Fruit fly (Drosophila melanogaster) whole organism, embryonic: Measurements from ENCODE around the gene Mdr65.

ENCODE experiments used
- CG10366 ChIP-seq: fragments of 200-800 bp; sonication (Bioruptor generic); IDR thresholded peaks from 2 replicates; pipeline ENCODE4 v1.3.6; 2022; ENCODE audit warnings: missing biosample characterization, missing genetic modification characterization
- CG11504 ChIP-seq: fragments of 200-800 bp; sonication (Bioruptor generic); optimal IDR thresholded peaks from 3 replicates; lab custom pipeline; 2019; ENCODE audit warnings: missing biosample characterization, mild to moderate bottlenecking, missing genetic modification characterization, moderate library complexity
- CG1233 ChIP-seq: fragments of 200-800 bp; sonication (Bioruptor generic); optimal IDR thresholded peaks from 4 replicates; lab custom pipeline; 2018; ENCODE audit warnings: missing biosample characterization, mild to moderate bottlenecking, missing genetic modification characterization
- CG15269 ChIP-seq: fragments of 200-800 bp; sonication (Bioruptor generic); optimal IDR thresholded peaks from 2 replicates; lab custom pipeline; 2018; ENCODE audit warnings: missing biosample characterization, mild to moderate bottlenecking, missing genetic modification characterization, moderate library complexity
- CG17328 ChIP-seq: fragments of 200-800 bp; sonication (Bioruptor generic); IDR thresholded peaks from 2 replicates; pipeline ENCODE4 v1.3.6; 2022; ENCODE audit warnings: missing biosample characterization, missing genetic modification characterization
- CG17359 ChIP-seq: fragments of 200-800 bp; sonication (Bioruptor generic); optimal IDR thresholded peaks from 3 replicates; lab custom pipeline; 2018; ENCODE audit warnings: missing biosample characterization, mild to moderate bottlenecking, missing genetic modification characterization, moderate library complexity
- CG17361 ChIP-seq: fragments of 200-800 bp; sonication (Bioruptor generic); IDR thresholded peaks from 3 replicates; pipeline ENCODE4 v1.3.6; 2022; ENCODE audit warnings: missing biosample characterization, missing genetic modification characterization
- CG17829 ChIP-seq: fragments of 200-800 bp; optimal IDR thresholded peaks from 2 replicates; lab custom pipeline; 2019; ENCODE audit warnings: missing biosample characterization, mild to moderate bottlenecking, missing genetic modification characterization, moderate library complexity
- CG18619 ChIP-seq: fragments of 200-800 bp; sonication (Bioruptor generic); optimal IDR thresholded peaks from 3 replicates; lab custom pipeline; 2017; ENCODE audit warnings: missing biosample characterization, mild to moderate bottlenecking, missing genetic modification characterization
- CG2889 ChIP-seq: fragments of 200-800 bp; sonication (Bioruptor generic); IDR thresholded peaks from 3 replicates; pipeline ENCODE4 v1.3.6; 2022; ENCODE audit warnings: missing biosample characterization, missing genetic modification characterization
- CG31441 ChIP-seq: fragments of 200-800 bp; sonication (Bioruptor generic); IDR thresholded peaks from 2 replicates; pipeline ENCODE4 v1.3.6; 2022; ENCODE audit warnings: missing biosample characterization, missing genetic modification characterization
- CG4424 ChIP-seq: fragments of 200-800 bp; sonication (Bioruptor generic); optimal IDR thresholded peaks from 3 replicates; lab custom pipeline; 2016; ENCODE audit warnings: missing biosample characterization, missing genetic modification characterization
- CG4820 ChIP-seq: fragments of 200-800 bp; sonication (Bioruptor generic); optimal IDR thresholded peaks from 3 replicates; lab custom pipeline; 2016; ENCODE audit warnings: missing biosample characterization, missing genetic modification characterization
- Drgx ChIP-seq: fragments of 200-800 bp; sonication (Bioruptor generic); IDR thresholded peaks from 2 replicates; pipeline ENCODE4 v1.3.6; 2022; ENCODE audit warnings: missing biosample characterization, missing genetic modification characterization
- GATAe ChIP-seq: fragments of 200-800 bp; sonication (Bioruptor generic); conservative IDR thresholded peaks from 2 replicates; pipeline ENCODE4 v1.3.6; 2022; ENCODE audit warnings: missing biosample characterization, missing genetic modification characterization
- HmgZ ChIP-seq: fragments of 200-800 bp; sonication (Bioruptor generic); optimal IDR thresholded peaks from 2 replicates; lab custom pipeline; 2018; ENCODE audit warnings: missing biosample characterization, mild to moderate bottlenecking, missing genetic modification characterization
- Hr51 ChIP-seq, 2 experiments: fragments of 200-800 bp; sonication (Bioruptor generic); optimal IDR thresholded peaks; 2 replicates in 1 of 2; 3 replicates in 1 of 2; lab custom pipeline; 2016 to 2018; ENCODE audit warnings: missing biosample characterization in 2 of 2, missing genetic modification characterization in 2 of 2, mild to moderate bottlenecking in 1 of 2, moderate library complexity in 1 of 2
- Sox102F ChIP-seq: fragments of 200-800 bp; sonication (Bioruptor generic); optimal IDR thresholded peaks from 2 replicates; lab custom pipeline; 2018; ENCODE audit warnings: missing biosample characterization, mild to moderate bottlenecking, missing genetic modification characterization, moderate library complexity
- Taf1 ChIP-seq: fragments of 200-800 bp; sonication (Bioruptor generic); IDR thresholded peaks from 2 replicates; pipeline ENCODE4 v1.3.6; 2022; ENCODE audit warnings: missing biosample characterization, missing genetic modification characterization
- Xbp1 ChIP-seq: fragments of 200-800 bp; sonication (Bioruptor generic); optimal IDR thresholded peaks from 3 replicates; lab custom pipeline; 2016; ENCODE audit warnings: missing biosample characterization, mild to moderate bottlenecking, missing genetic modification characterization
- Xrp1 ChIP-seq: fragments of 200-800 bp; sonication (Bioruptor generic); IDR thresholded peaks from 2 replicates; pipeline ENCODE4 v1.3.6; 2022; ENCODE audit warnings: missing biosample characterization, missing genetic modification characterization
- ato ChIP-seq: fragments of 200-800 bp; sonication (Bioruptor generic); IDR thresholded peaks from 2 replicates; pipeline ENCODE4 v1.3.6; 2022; ENCODE audit warnings: missing biosample characterization, missing genetic modification characterization; ENCODE audit not compliant: partially characterized antibody
- crol ChIP-seq: fragments of 200-800 bp; sonication (Bioruptor generic); IDR thresholded peaks from 2 replicates; pipeline ENCODE4 v1.3.6; 2022; ENCODE audit warnings: missing biosample characterization, missing genetic modification characterization
- dmrt99B ChIP-seq: fragments of 200-800 bp; sonication (Bioruptor generic); optimal IDR thresholded peaks from 2 replicates; lab custom pipeline; 2018; ENCODE audit warnings: missing biosample characterization, mild to moderate bottlenecking, missing genetic modification characterization, moderate library complexity
- ewg ChIP-seq: fragments of 200-800 bp; sonication (Bioruptor generic); optimal IDR thresholded peaks from 3 replicates; lab custom pipeline; 2017; ENCODE audit warnings: mild to moderate bottlenecking, missing biosample characterization, missing genetic modification reagents, missing genetic modification characterization
- fd96Cb ChIP-seq: fragments of 200-800 bp; sonication (Bioruptor generic); optimal IDR thresholded peaks from 2 replicates; lab custom pipeline; 2018; ENCODE audit warnings: missing biosample characterization, mild to moderate bottlenecking, missing genetic modification characterization, moderate library complexity
- gem ChIP-seq: fragments of 200-800 bp; sonication (Bioruptor generic); optimal IDR thresholded peaks from 2 replicates; lab custom pipeline; 2019; ENCODE audit warnings: missing biosample characterization, mild to moderate bottlenecking, missing genetic modification characterization, moderate library complexity
- pan ChIP-seq, 4 experiments: fragments of >200 bp in 3 of 4; fragments of 200-800 bp in 1 of 4; sonication (Bioruptor generic) in 1 of 4; optimal IDR thresholded peaks in 3 of 4; IDR thresholded peaks in 1 of 4; 2 replicates each; pipeline versions ENCODE4 v1.3.6 to Lab custom; 2017 to 2022; ENCODE audit warnings: missing biosample characterization in 2 of 4, missing genetic modification characterization in 2 of 4, mixed read lengths in 1 of 4
- phol ChIP-seq: fragments of 200-800 bp; sonication (Bioruptor generic); optimal IDR thresholded peaks from 3 replicates; lab custom pipeline; 2018; ENCODE audit warnings: missing biosample characterization, mild to moderate bottlenecking, missing genetic modification characterization, moderate library complexity
- row ChIP-seq: fragments of 200-800 bp; sonication (Bioruptor generic); IDR thresholded peaks from 3 replicates; pipeline ENCODE4 v1.3.6; 2022; ENCODE audit warnings: missing biosample characterization, missing genetic modification characterization
- sens ChIP-seq: fragments of 200-800 bp; sonication (Bioruptor generic); peaks from one replicate; lab custom pipeline; 2016; ENCODE audit warnings: missing biosample characterization, missing genetic modification characterization
- sisA ChIP-seq: fragments of 200-800 bp; sonication (Bioruptor generic); IDR thresholded peaks from 2 replicates; pipeline ENCODE4 v1.3.6; 2022; ENCODE audit warnings: missing biosample characterization, missing genetic modification characterization
- vnd ChIP-seq: fragments of 200-800 bp; sonication (Bioruptor generic); IDR thresholded peaks from 3 replicates; pipeline ENCODE4 v1.3.6; 2022; ENCODE audit warnings: missing biosample characterization, missing genetic modification characterization; ENCODE audit not compliant: partially characterized antibody

The Mdr65 gene

DNA sequence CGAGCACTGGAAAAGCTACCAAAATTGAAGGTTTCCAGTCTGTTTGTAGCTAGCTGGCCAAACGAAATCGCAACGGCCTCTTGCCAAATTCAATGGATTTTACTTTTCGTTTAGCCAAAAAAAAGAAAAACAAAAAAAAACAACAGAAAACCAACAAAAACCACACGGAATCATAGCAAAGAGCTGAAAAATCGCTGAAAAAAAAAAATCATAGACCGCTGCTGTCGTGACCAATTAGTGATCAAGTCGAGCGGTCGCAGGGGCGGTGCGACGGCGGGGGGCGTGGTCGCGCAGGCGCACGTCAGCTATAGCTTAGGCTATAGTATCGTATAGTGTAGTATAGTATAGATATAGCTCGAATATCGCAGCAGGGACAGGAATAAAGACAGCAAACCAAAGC is 29.4 kb upstream of the Mdr65 start:
- TF ChIP-seq Drgx (GFP tag; lab: Robert Waterston, UW), result peak; percentile 81
- 0 out of 2 replicates have a peak, but pooled peaks have one; percentile 26 for TF ChIP-seq crol
- no peak for TF ChIP-seq CG18619 (GFP tag; lab: Kevin White, UChicago)
- no peak for TF ChIP-seq Xbp1 (GFP tag; lab: Kevin White, UChicago)
- TF ChIP-seq vnd (GFP tag; lab: Robert Waterston, UW), result 0 out of 3 replicates have a peak, but pooled peaks have one; percentile 17
- TF ChIP-seq, all 482 proteins: peak for 3

DNA sequence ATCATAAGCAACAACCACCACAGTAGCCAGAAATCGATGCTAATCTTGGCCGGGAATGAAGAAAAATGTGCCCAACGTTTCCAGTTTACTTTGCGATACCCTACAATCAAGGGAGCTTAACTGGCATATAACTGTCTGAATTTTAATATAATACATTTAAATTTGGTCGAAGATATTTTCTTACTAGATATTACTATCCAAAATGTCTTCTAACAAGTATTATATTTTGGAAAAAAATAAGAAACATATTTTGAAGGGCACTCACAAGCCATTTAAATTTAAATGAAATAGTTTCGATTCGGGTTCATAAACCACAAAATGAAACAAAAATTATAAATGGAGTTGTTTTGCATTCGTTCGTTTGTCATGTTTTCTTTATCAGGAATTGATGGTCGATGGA is 24.7 kb upstream of the Mdr65 start:
- peak; percentile 7 for TF ChIP-seq CG15269 (tag; lab: Kevin White, UChicago)
- peak; percentile 1 for TF ChIP-seq fd96Cb (tag; lab: Kevin White, UChicago)
- peak; percentile 34; the same call in 1 of the 2 replicates for TF ChIP-seq Xrp1 (GFP tag; lab: Robert Waterston, UW)
- no peak for TF ChIP-seq pan (optimal IDR thresholded peaks at IDR 0.05; lab: Kevin White, UChicago)
- TF ChIP-seq pan (GFP tag; optimal IDR thresholded peaks at IDR 0.05 in 1 of 2, IDR thresholded peaks at IDR 0.05 in 1 of 2), result no peak
- TF ChIP-seq CG17359 (tag; lab: Kevin White, UChicago), result peak; percentile 13
- TF ChIP-seq row (GFP tag; lab: Robert Waterston, UW), result 0 out of 3 replicates have a peak, but pooled peaks have one; percentile 10
- TF ChIP-seq gem (tag; lab: Kevin White, UChicago), result peak; percentile 26
- no peak for TF ChIP-seq Taf1 (GFP tag; lab: Robert Waterston, UW)
- no peak for TF ChIP-seq HmgZ (tag; lab: Kevin White, UChicago)
- peak; percentile 33 for TF ChIP-seq dmrt99B
- TF ChIP-seq CG31441 (GFP tag; lab: Robert Waterston, UW), result 0 out of 2 replicates have a peak, but pooled peaks have one; percentile 23
- no peak for TF ChIP-seq CG1233
- TF ChIP-seq CG11504 (tag; lab: Kevin White, UChicago), result peak; percentile 34
- peak; percentile 35 for TF ChIP-seq Sox102F (GFP tag; lab: Kevin White, UChicago)
- peak; percentile 4 for TF ChIP-seq sens (GFP tag; lab: Kevin White, UChicago)
- peak in 1 of 2 experiments; percentile 16 for TF ChIP-seq Hr51 (GFP tag; optimal IDR thresholded peaks at IDR 0.05; lab: Kevin White, UChicago)
- TF ChIP-seq CG17829, result no peak
- TF ChIP-seq, all 482 proteins: peak for 12

DNA sequence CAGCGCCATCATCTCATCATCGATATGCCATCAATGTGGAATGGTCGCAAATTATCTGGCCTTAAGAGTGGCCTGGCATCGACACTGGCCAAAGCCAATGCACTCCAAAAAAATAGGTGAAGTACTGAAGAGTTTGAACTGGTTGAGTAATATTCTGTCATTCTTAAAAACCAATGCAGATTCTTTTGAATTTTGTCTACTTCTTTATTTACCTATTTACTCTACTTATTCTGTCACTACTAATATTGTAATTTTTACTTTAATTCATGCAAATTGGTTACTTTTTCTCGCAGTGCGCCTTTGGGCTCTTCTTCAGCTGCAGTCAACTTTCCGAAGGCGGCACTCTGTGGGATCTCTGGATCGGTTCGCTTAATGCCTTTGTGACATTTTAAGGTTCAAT is 23.5 kb upstream of the Mdr65 start:
- peak; percentile 10 for TF ChIP-seq phol (tag; lab: Kevin White, UChicago)
- TF ChIP-seq dmrt99B, result peak; percentile 35
- peak; percentile 11; the same call in 1 of the 3 replicates for TF ChIP-seq row (GFP tag; lab: Robert Waterston, UW)
- TF ChIP-seq ato, result no peak
- TF ChIP-seq CG17361 (GFP tag; lab: Robert Waterston, UW), result 0 out of 3 replicates have a peak, but pooled peaks have one; percentile 10
- 0 out of 2 replicates have a peak, but pooled peaks have one; percentile 9 for TF ChIP-seq CG10366 (GFP tag; lab: Robert Waterston, UW)
- TF ChIP-seq Sox102F (GFP tag; lab: Kevin White, UChicago), result peak; percentile 40
- peak; percentile 0 for TF ChIP-seq ewg (GFP tag; lab: Kevin White, UChicago)
- TF ChIP-seq CG31441 (GFP tag; lab: Robert Waterston, UW), result 0 out of 2 replicates have a peak, but pooled peaks have one; percentile 34
- no peak for TF ChIP-seq GATAe
- no peak for TF ChIP-seq CG4820 (GFP tag; lab: Kevin White, UChicago)
- TF ChIP-seq Hr51 (GFP tag; optimal IDR thresholded peaks at IDR 0.05; lab: Kevin White, UChicago), result peak in 1 of 2 experiments; percentile 41
- peak; percentile 32 for TF ChIP-seq CG11504 (tag; lab: Kevin White, UChicago)
- peak; percentile 33 for TF ChIP-seq gem (tag; lab: Kevin White, UChicago)
- no peak for TF ChIP-seq CG2889 (GFP tag; lab: Robert Waterston, UW)
- TF ChIP-seq sisA, result 0 out of 2 replicates have a peak, but pooled peaks have one; percentile 32
- peak; percentile 3 for TF ChIP-seq CG4424
- TF ChIP-seq CG17328, result peak; percentile 32; the same call in 1 of the 2 replicates
- peak; percentile 57 for TF ChIP-seq sens (GFP tag; lab: Kevin White, UChicago)
